Fruit fly (Drosophila melanogaster) whole organism, wandering third instar larva: Measurements from ENCODE around the gene msi.

ENCODE experiments used
- Abd-B ChIP-seq: fragments of >200 bp; optimal IDR thresholded peaks from 2 replicates; lab custom pipeline; 2017; ENCODE audit warnings: missing biosample characterization, missing genetic modification characterization
- CG32264 ChIP-seq: fragments of 200-800 bp; sonication (Bioruptor generic); optimal IDR thresholded peaks from 2 replicates; lab custom pipeline; 2016; ENCODE audit warnings: missing biosample characterization, missing genetic modification characterization
- CG9705 ChIP-seq: fragments of 200-800 bp; sonication (Bioruptor generic); optimal IDR thresholded peaks from 2 replicates; lab custom pipeline; 2018; ENCODE audit warnings: missing biosample characterization, mild to moderate bottlenecking, missing genetic modification characterization
- CrebA ChIP-seq: fragments of 200-800 bp; sonication (Bioruptor generic); optimal IDR thresholded peaks from 2 replicates; lab custom pipeline; 2016; ENCODE audit warnings: missing biosample characterization, mild to moderate bottlenecking, missing genetic modification characterization, borderline replicate concordance
- Dif ChIP-seq: fragments of 200-275, 200-300 bp; sonication (Bioruptor generic); optimal IDR thresholded peaks from 2 replicates; lab custom pipeline; 2018; ENCODE audit warnings: missing biosample characterization, missing genetic modification characterization; ENCODE audit not compliant: partially characterized antibody
- GATAd ChIP-seq: sonication (Bioruptor generic); optimal IDR thresholded peaks from 2 replicates; lab custom pipeline; 2016; ENCODE audit warnings: missing biosample characterization, missing genetic modification characterization
- HLH106 ChIP-seq: fragments of 200-800 bp; optimal IDR thresholded peaks from 3 replicates; lab custom pipeline; 2019; ENCODE audit warnings: missing biosample characterization, mild to moderate bottlenecking, missing genetic modification characterization, moderate library complexity
- Hnf4 ChIP-seq: fragments of 200-800 bp; sonication (Bioruptor generic); optimal IDR thresholded peaks from 2 replicates; lab custom pipeline; 2016; ENCODE audit warnings: missing biosample characterization, mild to moderate bottlenecking, missing genetic modification characterization
- Hr83 ChIP-seq: fragments of 200-300 bp; sonication (Bioruptor generic); optimal IDR thresholded peaks from 2 replicates; lab custom pipeline; 2016; ENCODE audit warnings: missing biosample characterization, mild to moderate bottlenecking, missing genetic modification characterization, moderate library complexity; ENCODE audit not compliant: poor library complexity, severe bottlenecking
- Jra ChIP-seq: sonication (Bioruptor generic); optimal IDR thresholded peaks from 2 replicates; lab custom pipeline; 2016; ENCODE audit warnings: missing biosample characterization, missing genetic modification characterization
- Myc ChIP-seq: fragments of >200 bp; optimal IDR thresholded peaks from 2 replicates; lab custom pipeline; 2017
- N ChIP-seq: fragments of >200 bp; optimal IDR thresholded peaks from 2 replicates; lab custom pipeline; 2018; ENCODE audit warnings: missing biosample characterization, missing external identifiers, missing genetic modification characterization
- Rel ChIP-seq, 2 experiments: fragments of 200-800 bp; sonication (Bioruptor generic) in 1 of 2; optimal IDR thresholded peaks; 2 replicates in 1 of 2; 3 replicates in 1 of 2; lab custom pipeline; 2016 to 2019; ENCODE audit warnings: mild to moderate bottlenecking in 2 of 2, missing biosample characterization in 2 of 2, missing genetic modification characterization in 2 of 2, moderate library complexity in 1 of 2
- Sp1 ChIP-seq: fragments of 200-800 bp; sonication (Bioruptor generic); optimal IDR thresholded peaks from 3 replicates; lab custom pipeline; 2019; ENCODE audit warnings: missing biosample characterization, mild to moderate bottlenecking, missing genetic modification characterization, moderate library complexity
- Vsx2 ChIP-seq: fragments of 200-300, 225-300 bp; sonication (Bioruptor generic); optimal IDR thresholded peaks from 2 replicates; lab custom pipeline; 2018; ENCODE audit warnings: missing biosample characterization, missing genetic modification characterization; ENCODE audit not compliant: partially characterized antibody
- br ChIP-seq: fragments of 200-800 bp; sonication (Bioruptor generic); optimal IDR thresholded peaks from 2 replicates; lab custom pipeline; 2016; ENCODE audit warnings: missing biosample characterization, missing genetic modification characterization
- dl ChIP-seq, 2 experiments: fragments of 175-275, 200-275 bp in 1 of 2; fragments of 200-275 bp in 1 of 2; sonication (Bioruptor generic); optimal IDR thresholded peaks; lab custom pipeline; 2018; ENCODE audit warnings: mild to moderate bottlenecking in 2 of 2, missing biosample characterization in 2 of 2, missing genetic modification characterization in 2 of 2, moderate library complexity in 2 of 2; ENCODE audit not compliant: partially characterized antibody in 2 of 2, insufficient read depth in 1 of 2
- dmrt93B ChIP-seq: fragments of 200-800 bp; sonication (Bioruptor generic); optimal IDR thresholded peaks from 2 replicates; lab custom pipeline; 2018; ENCODE audit warnings: missing biosample characterization, mild to moderate bottlenecking, missing genetic modification characterization
- dsf ChIP-seq: sonication (Bioruptor generic); optimal IDR thresholded peaks from 2 replicates; lab custom pipeline; 2016; ENCODE audit warnings: missing biosample characterization, missing genetic modification characterization, borderline replicate concordance
- ey ChIP-seq: fragments of 200-800 bp; sonication (Bioruptor generic); optimal IDR thresholded peaks from 2 replicates; lab custom pipeline; 2016; ENCODE audit warnings: missing biosample characterization, missing genetic modification characterization
- foxo ChIP-seq, 2 experiments: fragments of 200-800 bp; sonication (Bioruptor generic); optimal IDR thresholded peaks; 2 replicates in 1 of 2; 3 replicates in 1 of 2; lab custom pipeline; 2016 to 2017; ENCODE audit warnings: missing biosample characterization in 2 of 2, missing genetic modification characterization in 2 of 2
- fru ChIP-seq: fragments of 200-800 bp; sonication (Bioruptor generic); optimal IDR thresholded peaks from 3 replicates; lab custom pipeline; 2016; ENCODE audit warnings: missing biosample characterization, mild to moderate bottlenecking, missing genetic modification characterization
- h ChIP-seq: fragments of 200-800 bp; sonication (Bioruptor generic); optimal IDR thresholded peaks from 3 replicates; lab custom pipeline; 2016; ENCODE audit warnings: missing biosample characterization, mild to moderate bottlenecking, missing genetic modification characterization
- jim ChIP-seq: fragments of 175-275, 200-325 bp; sonication (Bioruptor generic); optimal IDR thresholded peaks from 2 replicates; lab custom pipeline; 2016; ENCODE audit warnings: missing biosample characterization, mild to moderate bottlenecking, missing genetic modification characterization
- lola ChIP-seq: fragments of >200 bp; optimal IDR thresholded peaks from 2 replicates; lab custom pipeline; 2017; ENCODE audit warnings: missing biosample characterization, missing genetic modification characterization
- psq ChIP-seq: fragments of 200-800 bp; sonication (Bioruptor generic); optimal IDR thresholded peaks from 3 replicates; lab custom pipeline; 2017; ENCODE audit warnings: missing biosample characterization, mild to moderate bottlenecking, missing genetic modification characterization, moderate library complexity
- rgr ChIP-seq: fragments of 200-800 bp; sonication (Bioruptor generic); optimal IDR thresholded peaks from 3 replicates; lab custom pipeline; 2016; ENCODE audit warnings: missing biosample characterization, mild to moderate bottlenecking, missing genetic modification characterization
- sage ChIP-seq: fragments of 200-800 bp; sonication (Bioruptor generic); optimal IDR thresholded peaks from 2 replicates; lab custom pipeline; 2016; ENCODE audit warnings: missing biosample characterization, mild to moderate bottlenecking, missing genetic modification characterization
- sv ChIP-seq: fragments of 200-800 bp; sonication (Bioruptor generic); optimal IDR thresholded peaks from 3 replicates; lab custom pipeline; 2016; ENCODE audit warnings: missing biosample characterization, missing genetic modification characterization
- tai ChIP-seq: sonication (Bioruptor generic); optimal IDR thresholded peaks from 2 replicates; lab custom pipeline; 2016; ENCODE audit warnings: missing biosample characterization, missing genetic modification characterization
- woc ChIP-seq: sonication (Bioruptor generic); optimal IDR thresholded peaks from 2 replicates; lab custom pipeline; 2016; ENCODE audit warnings: missing biosample characterization, mild to moderate bottlenecking, missing genetic modification characterization

msi gene

DNA sequence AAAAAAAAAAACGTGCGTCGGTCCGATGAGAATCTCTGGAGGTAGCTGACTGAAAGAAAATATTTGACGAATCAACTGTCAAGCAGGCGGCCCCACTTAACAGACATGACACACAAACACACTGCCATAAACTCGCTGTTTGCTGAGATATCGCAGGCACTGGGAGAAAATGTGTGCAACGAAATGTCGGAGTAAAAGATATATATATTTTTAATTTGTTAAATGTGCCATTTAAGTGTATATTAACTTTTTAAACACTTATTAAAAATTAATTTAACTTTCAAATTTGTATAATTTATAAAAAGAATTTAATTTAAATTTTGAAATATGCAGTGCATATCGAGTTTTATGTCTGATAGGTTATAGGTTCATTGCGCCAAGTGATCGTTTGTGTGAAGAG is 26.8 kb upstream of the msi start:
- TF ChIP-seq CrebA (GFP tag; lab: Kevin White, UChicago) (no peak), rgr (no peak), sage (GFP tag; lab: Kevin White, UChicago) (peak; percentile 41), CG32264 (peak; percentile 23), Rel (GFP tag; optimal IDR thresholded peaks at IDR 0.05; lab: Kevin White, UChicago) (peak; percentile 0), Rel (tag; optimal IDR thresholded peaks at IDR 0.05; lab: Kevin White, UChicago) (no peak), foxo (GFP tag; optimal IDR thresholded peaks at IDR 0.05; lab: Kevin White, UChicago) (peak in 1 of 2 experiments; percentile 63), HLH106 (tag; lab: Kevin White, UChicago) (peak; percentile 52)

DNA sequence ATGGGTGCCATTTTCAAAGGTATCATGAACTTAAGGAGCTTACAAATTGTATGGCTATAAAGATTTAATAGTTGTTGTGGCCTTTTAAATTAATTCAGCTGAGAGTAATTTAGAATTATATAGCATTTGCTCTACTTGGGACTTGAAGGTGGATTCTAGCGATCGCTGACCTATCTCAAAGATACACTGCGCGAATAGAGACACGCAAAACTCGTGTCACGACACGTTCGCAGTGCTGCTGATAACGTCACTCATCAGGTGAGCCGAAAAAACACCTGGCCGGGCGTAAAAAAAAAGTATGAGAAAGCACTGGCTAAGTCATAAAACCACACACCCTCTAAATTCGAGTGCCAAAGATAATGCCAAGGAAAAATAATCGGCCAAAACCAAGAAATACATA is 26.2 kb upstream of the msi start:
- no peak for TF ChIP-seq GATAd (GFP tag; lab: Kevin White, UChicago)
- no peak for TF ChIP-seq CG32264
- no peak for TF ChIP-seq Rel (GFP tag; optimal IDR thresholded peaks at IDR 0.05; lab: Kevin White, UChicago)
- TF ChIP-seq Rel (tag; optimal IDR thresholded peaks at IDR 0.05; lab: Kevin White, UChicago) = peak; percentile 1
- no peak for TF ChIP-seq Myc
- no peak for TF ChIP-seq tai (GFP tag; lab: Kevin White, UChicago)
- TF ChIP-seq Abd-B = no peak
- no peak for TF ChIP-seq CG9705 (GFP tag; lab: Kevin White, UChicago)
- no peak for TF ChIP-seq fru (GFP tag; lab: Kevin White, UChicago)
- TF ChIP-seq h (GFP tag; lab: Kevin White, UChicago) = no peak
- no peak for TF ChIP-seq dl (GFP tag; optimal IDR thresholded peaks at IDR 0.05; lab: Kevin White, UChicago; ENCODE audit: insufficient read depth in 1 of 2, partially characterized antibody in 2 of 2)
- no peak for TF ChIP-seq Jra
- TF ChIP-seq woc (GFP tag; lab: Kevin White, UChicago) = no peak
- peak; percentile 30 for TF ChIP-seq Hr83
- no peak for TF ChIP-seq lola (GFP tag; lab: Kevin White, UChicago)
- TF ChIP-seq N (GFP tag; lab: Kevin White, UChicago) = no peak
- peak; percentile 23 for TF ChIP-seq HLH106 (tag; lab: Kevin White, UChicago)
- no peak for TF ChIP-seq Sp1 (GFP tag; lab: Kevin White, UChicago)
- no peak for TF ChIP-seq ey (GFP tag; lab: Kevin White, UChicago)

DNA sequence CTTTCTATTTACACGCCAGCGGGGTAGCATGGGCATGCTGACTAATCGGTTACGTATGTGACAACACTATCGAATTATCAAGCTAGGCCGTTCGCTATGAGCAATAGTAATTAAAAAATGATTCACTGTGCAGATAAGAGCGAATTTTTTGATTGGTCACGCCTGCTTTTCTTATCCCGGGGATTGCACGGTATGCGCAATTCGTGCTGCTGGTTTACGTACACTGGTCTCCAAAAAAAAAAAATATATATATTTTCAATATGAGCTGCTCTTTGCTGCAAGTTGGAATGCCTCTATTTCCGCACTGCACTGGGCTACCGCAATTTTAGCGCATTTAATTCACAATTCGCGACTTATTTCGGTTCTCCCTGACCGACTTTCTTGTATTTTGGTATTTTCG is 25.5 kb upstream of the msi start:
- TF ChIP-seq N (GFP tag; lab: Kevin White, UChicago) (no peak), CG32264 (no peak), dl (GFP tag; optimal IDR thresholded peaks at IDR 0.05; lab: Kevin White, UChicago; ENCODE audit: insufficient read depth in 1 of 2, partially characterized antibody in 2 of 2) (no peak), foxo (GFP tag; optimal IDR thresholded peaks at IDR 0.05; lab: Kevin White, UChicago) (peak in 1 of 2 experiments; percentile 6), fru (GFP tag; lab: Kevin White, UChicago) (peak; percentile 39), sv (GFP tag; lab: Kevin White, UChicago) (peak; percentile 33), Rel (GFP tag; optimal IDR thresholded peaks at IDR 0.05; lab: Kevin White, UChicago) (peak; percentile 29), Rel (tag; optimal IDR thresholded peaks at IDR 0.05; lab: Kevin White, UChicago) (no peak), CG9705 (GFP tag; lab: Kevin White, UChicago) (no peak), ey (GFP tag; lab: Kevin White, UChicago) (no peak), br (no peak), tai (GFP tag; lab: Kevin White, UChicago) (no peak)

DNA sequence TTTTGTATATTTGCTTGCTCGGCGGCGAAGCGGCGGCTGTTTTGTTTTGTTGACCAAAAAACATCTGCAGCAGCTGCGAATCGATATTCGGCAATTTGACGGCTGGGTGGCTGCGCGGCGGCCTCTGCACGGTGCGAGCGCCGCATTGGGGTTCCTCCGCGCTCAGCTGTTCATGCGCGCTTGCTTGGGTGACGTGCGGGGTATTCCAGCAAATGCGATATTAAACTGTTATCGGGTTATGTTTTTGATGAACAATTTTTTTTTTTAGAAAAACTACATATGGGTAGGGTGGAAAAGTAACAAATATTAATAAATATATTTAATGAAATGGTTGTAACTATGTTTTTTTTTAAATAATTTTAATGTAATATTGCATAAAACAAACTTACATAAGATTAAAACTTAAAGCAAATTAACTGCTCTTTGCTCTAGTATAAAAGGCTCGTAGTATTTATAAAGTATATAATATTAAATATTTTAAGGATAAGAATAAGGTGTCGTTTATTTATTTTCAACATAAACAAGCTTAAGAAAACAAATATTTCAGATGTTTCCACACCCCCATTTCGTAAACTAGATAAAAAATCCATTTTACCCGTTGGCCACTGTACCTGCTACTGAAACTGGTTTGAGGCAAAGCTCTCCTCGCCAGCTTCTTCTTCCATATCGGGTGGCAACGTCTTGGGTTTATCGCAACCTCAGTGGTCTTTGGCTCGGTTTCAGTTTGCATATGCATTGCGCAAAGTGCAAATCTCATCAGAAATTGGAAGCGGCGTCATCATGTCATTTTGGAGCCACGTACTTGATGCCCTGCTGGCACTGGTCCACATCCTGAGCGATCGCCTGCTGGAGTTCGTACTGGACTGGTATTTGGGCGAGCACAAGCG is 24.9 kb upstream of the msi start, which contains the start of the genes Gnpat and CG5112:
Gene Gnpat (minus strand): TSS at position 159 of the 887 bp plus-strand sequence.
Gene CG5112 (plus strand): TSS at position 683 of the 887 bp plus-strand sequence.
- TF ChIP-seq sage (GFP tag; lab: Kevin White, UChicago) (peak; percentile 31), woc (GFP tag; lab: Kevin White, UChicago) (peak; percentile 51), dmrt93B (peak; percentile 28), br (no peak), jim (no peak), Dif (GFP tag; lab: Kevin White, UChicago) (peak; percentile 100), Vsx2 (GFP tag; lab: Kevin White, UChicago) (peak; percentile 100), Sp1 (GFP tag; lab: Kevin White, UChicago) (peak; percentile 60), HLH106 (tag; lab: Kevin White, UChicago) (peak; percentile 65), dl (GFP tag; optimal IDR thresholded peaks at IDR 0.05; lab: Kevin White, UChicago; ENCODE audit: insufficient read depth in 1 of 2, partially characterized antibody in 2 of 2) (peak; percentile 97 to 99), Hr83 (peak; percentile 67), dsf (GFP tag; lab: Kevin White, UChicago) (no peak), Hnf4 (GFP tag; lab: Kevin White, UChicago) (peak; percentile 50), CG9705 (GFP tag; lab: Kevin White, UChicago) (no peak), N (GFP tag; lab: Kevin White, UChicago) (peak; percentile 25), Rel (GFP tag; optimal IDR thresholded peaks at IDR 0.05; lab: Kevin White, UChicago) (no peak), Rel (tag; optimal IDR thresholded peaks at IDR 0.05; lab: Kevin White, UChicago) (peak; percentile 95), foxo (GFP tag; optimal IDR thresholded peaks at IDR 0.05; lab: Kevin White, UChicago) (peak in 1 of 2 experiments; percentile 40), Abd-B (no peak), psq (peak; percentile 24), rgr (peak; percentile 22)
